Fruit fly (Drosophila melanogaster) S2 (cell line): ENCODE measurements around the gene Cks85A.

Experiments
- CG8478 ChIP-seq: fragments of >200 bp; optimal IDR thresholded peaks from 2 replicates; lab custom pipeline; 2018
- CTCF ChIP-seq, 2 experiments: fragments of >200 bp; optimal IDR thresholded peaks; 2 replicates each; lab custom pipeline; 2018

dm6 chr3R:8705323-8706097 lies 12.7 kb downstream of the Cks85A start:
- no peak for TF ChIP-seq CTCF (optimal IDR thresholded peaks at IDR 0.05; lab: Kevin White, UChicago)
- TF ChIP-seq CG8478 = no peak
